Worm (Caenorhabditis elegans) whole organism, young adult: ENCODE results near the gene irld-14.

ENCODE experiments used
- B0261.1 ChIP-seq: sonication (generic microtip); optimal IDR thresholded peaks from 2 replicates; lab custom pipeline; 2016; ENCODE audit warnings: mild to moderate bottlenecking, missing genetic modification characterization, moderate library complexity, missing compliant biosample characterization
- F10E7.11 ChIP-seq: sonication (generic microtip); optimal IDR thresholded peaks from 2 replicates; lab custom pipeline; 2017; ENCODE audit warnings: mild to moderate bottlenecking, missing genetic modification characterization, moderate library complexity, missing compliant biosample characterization
- F22D6.2 ChIP-seq: sonication (generic microtip); optimal IDR thresholded peaks from 2 replicates; lab custom pipeline; 2016; ENCODE audit warnings: mild to moderate bottlenecking, missing genetic modification characterization, missing compliant biosample characterization
- F37B4.10 ChIP-seq: fragments of 200-800 bp; sonication (Bioruptor generic); IDR thresholded peaks from 2 replicates; pipeline ENCODE4 v1.3.6; 2022; ENCODE audit warnings: missing genetic modification characterization, missing compliant biosample characterization
- F52B5.7 ChIP-seq: sonication (generic microtip); optimal IDR thresholded peaks from 2 replicates; lab custom pipeline; 2016; ENCODE audit warnings: mild to moderate bottlenecking, missing genetic modification characterization, missing compliant biosample characterization
- F57C9.4 ChIP-seq: sonication (generic microtip); optimal IDR thresholded peaks from 2 replicates; lab custom pipeline; 2017; ENCODE audit warnings: mild to moderate bottlenecking, missing genetic modification characterization, missing compliant biosample characterization
- T07F8.4 ChIP-seq: sonication (generic microtip); optimal IDR thresholded peaks from 2 replicates; lab custom pipeline; 2016; ENCODE audit warnings: mild to moderate bottlenecking, missing genetic modification characterization, moderate library complexity, missing compliant biosample characterization
- Y95B8A.8 ChIP-seq: fragments of 200-800 bp; sonication (Bioruptor generic); IDR thresholded peaks from 2 replicates; pipeline ENCODE4 v1.3.6; 2022; ENCODE audit warnings: missing genetic modification reagents, missing genetic modification characterization, missing compliant biosample characterization
- ZK185.1 ChIP-seq: sonication (generic microtip); optimal IDR thresholded peaks from 2 replicates; lab custom pipeline; 2016; ENCODE audit warnings: mild to moderate bottlenecking, missing genetic modification characterization, missing compliant biosample characterization; ENCODE audit not compliant: poor library complexity, severe bottlenecking
- ama-1 ChIP-seq, 3 experiments: fragments of 150-350 bp in 1 of 3; sonication (generic microtip) in 2 of 3; optimal IDR thresholded peaks; 2 replicates each; lab custom pipeline; 2014 to 2018; ENCODE audit warnings: missing biosample characterization in 2 of 3, missing genetic modification characterization in 2 of 3, missing genetic modification reagents in 2 of 3
- aptf-2 ChIP-seq: fragments of 200-800 bp; sonication (Bioruptor generic); conservative IDR thresholded peaks from 2 replicates; pipeline ENCODE4 v1.3.6; 2022; ENCODE audit warnings: missing genetic modification reagents, missing genetic modification characterization, missing compliant biosample characterization
- aptf-3 ChIP-seq: fragments of 200-800 bp; sonication (Bioruptor generic); IDR thresholded peaks from 2 replicates; pipeline ENCODE4 v1.3.6; 2022; ENCODE audit warnings: missing genetic modification characterization, missing compliant biosample characterization
- attf-6 ChIP-seq: fragments of 200-800 bp; sonication (Bioruptor generic); IDR thresholded peaks from 2 replicates; pipeline ENCODE4 v1.3.6; 2022; ENCODE audit warnings: missing genetic modification reagents, missing genetic modification characterization, missing compliant biosample characterization
- bed-1 ChIP-seq: fragments of 200-800 bp; sonication (Bioruptor generic); IDR thresholded peaks from 2 replicates; pipeline ENCODE4 v1.3.6; 2022; ENCODE audit warnings: missing genetic modification reagents, missing genetic modification characterization, missing compliant biosample characterization
- bed-2 ChIP-seq: fragments of 200-800 bp; sonication (Bioruptor generic); IDR thresholded peaks from 2 replicates; pipeline ENCODE4 v1.3.6; 2022; ENCODE audit warnings: missing genetic modification reagents, missing genetic modification characterization, missing compliant biosample characterization
- cebp-2 ChIP-seq: fragments of 200-800 bp; sonication (Bioruptor generic); IDR thresholded peaks from 2 replicates; pipeline ENCODE4 v1.3.6; 2022; ENCODE audit warnings: missing genetic modification characterization, missing compliant biosample characterization
- ceh-100 ChIP-seq: fragments of 200-800 bp; sonication (Bioruptor generic); IDR thresholded peaks from 2 replicates; pipeline ENCODE4 v1.3.6; 2022; ENCODE audit warnings: missing genetic modification reagents, missing genetic modification characterization, missing compliant biosample characterization
- ceh-27 ChIP-seq: fragments of 200-800 bp; sonication (Bioruptor generic); optimal IDR thresholded peaks from 2 replicates; lab custom pipeline; 2018; ENCODE audit warnings: mild to moderate bottlenecking, missing genetic modification characterization, moderate library complexity, missing compliant biosample characterization
- ceh-79 ChIP-seq: sonication (generic microtip); optimal IDR thresholded peaks from 2 replicates; lab custom pipeline; 2017; ENCODE audit warnings: mild to moderate bottlenecking, missing genetic modification characterization, missing compliant biosample characterization
- chd-7 ChIP-seq: sonication (generic microtip); optimal IDR thresholded peaks from 2 replicates; lab custom pipeline; 2016; ENCODE audit warnings: mild to moderate bottlenecking, missing genetic modification characterization, moderate library complexity, missing compliant biosample characterization
- die-1 ChIP-seq: sonication (generic microtip); optimal IDR thresholded peaks from 2 replicates; lab custom pipeline; 2016; ENCODE audit warnings: missing genotype, mild to moderate bottlenecking, missing genetic modification characterization, missing compliant biosample characterization
- dox-1 ChIP-seq: fragments of 200-800 bp; sonication (Bioruptor generic); IDR thresholded peaks from 2 replicates; pipeline ENCODE4 v1.3.6; 2022; ENCODE audit warnings: missing genetic modification reagents, missing genetic modification characterization, missing compliant biosample characterization
- egl-18 ChIP-seq: fragments of 200-800 bp; sonication (Bioruptor generic); IDR thresholded peaks from 2 replicates; pipeline ENCODE4 v1.3.6; 2022; ENCODE audit warnings: missing genetic modification reagents, missing genetic modification characterization, missing compliant biosample characterization
- egl-44 ChIP-seq: fragments of 200-800 bp; sonication (Bioruptor generic); IDR thresholded peaks from 2 replicates; pipeline ENCODE4 v1.3.6; 2022; ENCODE audit warnings: missing genetic modification reagents, missing genetic modification characterization, missing compliant biosample characterization
- egrh-3 ChIP-seq: fragments of 200-800 bp; sonication (Bioruptor generic); IDR thresholded peaks from 2 replicates; pipeline ENCODE4 v1.3.6; 2022; ENCODE audit warnings: missing genetic modification reagents, missing genetic modification characterization, missing compliant biosample characterization
- ekl-4 ChIP-seq: fragments of 200-800 bp; sonication (Bioruptor generic); IDR thresholded peaks from 2 replicates; pipeline ENCODE4 v1.3.6; 2022; ENCODE audit warnings: missing genetic modification reagents, missing genetic modification characterization, missing compliant biosample characterization
- ets-4 ChIP-seq: fragments of 200-800 bp; sonication (Bioruptor generic); optimal IDR thresholded peaks from 2 replicates; lab custom pipeline; 2018; ENCODE audit warnings: mild to moderate bottlenecking, missing genetic modification characterization, missing compliant biosample characterization
- him-1 ChIP-seq: sonication (generic microtip); optimal IDR thresholded peaks from 2 replicates; lab custom pipeline; 2016; ENCODE audit warnings: missing genotype, missing genetic modification reagents, missing genetic modification characterization, missing compliant biosample characterization
- hlh-26 ChIP-seq: fragments of 200-800 bp; sonication (Bioruptor generic); conservative IDR thresholded peaks from 2 replicates; pipeline ENCODE4 v1.3.6; 2022; ENCODE audit warnings: missing genetic modification reagents, missing genetic modification characterization, missing compliant biosample characterization
- hmg-1.2 ChIP-seq: fragments of 200-800 bp; sonication (Bioruptor generic); IDR thresholded peaks from 2 replicates; pipeline ENCODE4 v1.3.6; 2022; ENCODE audit warnings: missing genetic modification reagents, missing genetic modification characterization, missing compliant biosample characterization
- hsf-1 ChIP-seq: fragments of 200-800 bp; sonication (Bioruptor generic); IDR thresholded peaks from 2 replicates; pipeline ENCODE4 v1.3.6; 2022; ENCODE audit warnings: missing genetic modification reagents, missing genetic modification characterization, missing compliant biosample characterization
- lin-40 ChIP-seq: sonication (generic microtip); optimal IDR thresholded peaks from 2 replicates; lab custom pipeline; 2016; ENCODE audit warnings: missing genetic modification characterization, mild to moderate bottlenecking, missing compliant biosample characterization, missing genotype, missing genetic modification reagents
- lir-1 ChIP-seq: fragments of 200-800 bp; sonication (Bioruptor generic); conservative IDR thresholded peaks from 2 replicates; pipeline ENCODE4 v1.3.6; 2022; ENCODE audit warnings: missing genetic modification reagents, missing genetic modification characterization, missing compliant biosample characterization
- madf-3 ChIP-seq: fragments of 200-800 bp; sonication (Bioruptor generic); IDR thresholded peaks from 2 replicates; pipeline ENCODE4 v1.3.6; 2022; ENCODE audit warnings: missing genetic modification reagents, missing genetic modification characterization, missing compliant biosample characterization
- madf-8 ChIP-seq: fragments of 200-800 bp; sonication (Bioruptor generic); conservative IDR thresholded peaks from 2 replicates; pipeline ENCODE4 v1.3.6; 2022; ENCODE audit warnings: missing genetic modification reagents, missing genetic modification characterization, missing compliant biosample characterization
- mcd-1 ChIP-seq: fragments of 200-800 bp; sonication (Bioruptor generic); IDR thresholded peaks from 2 replicates; pipeline ENCODE4 v1.3.6; 2022; ENCODE audit warnings: missing genetic modification reagents, missing genetic modification characterization, missing compliant biosample characterization
- mes-4 ChIP-seq: sonication (generic microtip); optimal IDR thresholded peaks from 2 replicates; lab custom pipeline; 2016; ENCODE audit warnings: missing genotype, missing genetic modification characterization, missing compliant biosample characterization
- rec-8 ChIP-seq, 2 experiments: sonication (generic microtip); optimal IDR thresholded peaks; 2 replicates each; lab custom pipeline; 2016; ENCODE audit warnings: mild to moderate bottlenecking in 2 of 2, missing genetic modification characterization in 2 of 2, missing genetic modification reagents in 2 of 2, missing genotype in 2 of 2, missing biosample characterization in 1 of 2, missing compliant biosample characterization in 1 of 2, moderate library complexity in 1 of 2
- sdz-38 ChIP-seq: sonication (generic microtip); optimal IDR thresholded peaks from 2 replicates; lab custom pipeline; 2016; ENCODE audit warnings: missing genotype, missing genetic modification characterization, missing compliant biosample characterization
- sea-2 ChIP-seq: fragments of 200-800 bp; sonication (Bioruptor generic); IDR thresholded peaks from 2 replicates; pipeline ENCODE4 v1.3.6; 2022; ENCODE audit warnings: missing genetic modification characterization, missing compliant biosample characterization
- snpc-3.4 ChIP-seq: sonication (generic microtip); optimal IDR thresholded peaks from 2 replicates; lab custom pipeline; 2017; ENCODE audit warnings: missing genetic modification characterization, mild to moderate bottlenecking, missing compliant biosample characterization, antibody characterized with exemption, moderate library complexity, missing genotype, missing genetic modification reagents
- somi-1 ChIP-seq: fragments of 200-800 bp; sonication (Bioruptor generic); optimal IDR thresholded peaks from 2 replicates; lab custom pipeline; 2018; ENCODE audit warnings: mild to moderate bottlenecking, missing genetic modification characterization, missing compliant biosample characterization
- tbx-9 ChIP-seq: sonication (generic microtip); optimal IDR thresholded peaks from 2 replicates; lab custom pipeline; 2016; ENCODE audit warnings: borderline replicate concordance, missing genetic modification characterization, inconsistent platforms, missing compliant biosample characterization
- zim-3 ChIP-seq: sonication (generic microtip); optimal IDR thresholded peaks from 2 replicates; lab custom pipeline; 2017; ENCODE audit warnings: mild to moderate bottlenecking, missing genetic modification characterization, moderate library complexity, missing compliant biosample characterization
- ztf-3 ChIP-seq: fragments of 200-800 bp; sonication (Bioruptor generic); optimal IDR thresholded peaks from 2 replicates; lab custom pipeline; 2018; ENCODE audit warnings: mild to moderate bottlenecking, missing genetic modification characterization, missing compliant biosample characterization

Gene irld-14

DNA sequence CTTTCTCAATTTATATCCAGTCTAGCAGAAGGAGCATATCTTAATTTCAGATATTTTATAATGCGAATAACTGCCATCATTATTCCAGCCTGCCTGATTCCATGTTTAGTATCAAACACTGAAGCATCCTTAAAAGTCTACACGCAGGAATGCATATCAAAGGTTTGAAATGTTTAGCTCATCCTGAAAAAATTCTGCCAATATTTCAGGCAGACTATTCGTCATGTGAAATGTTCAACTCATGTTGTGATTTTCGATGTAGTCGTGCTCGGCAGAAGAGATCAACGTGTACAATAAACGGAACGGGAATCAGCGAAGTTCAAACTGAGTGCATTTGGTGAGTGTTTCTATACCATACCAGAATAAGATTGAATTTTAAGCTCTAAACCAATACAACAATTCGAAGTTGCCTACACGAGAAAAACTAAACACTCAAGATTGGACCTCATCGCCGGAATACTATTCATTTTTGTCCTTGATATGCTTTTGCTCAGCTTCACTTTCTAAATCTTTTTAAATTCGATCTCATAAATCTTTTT is 3.2 kb downstream of the irld-14 start, which contains the start of gene T01C3.11 (continued):
- TF ChIP-seq rec-8 (tag; optimal IDR thresholded peaks at IDR 0.05; lab: Kevin White, UChicago) = no peak
- TF ChIP-seq hsf-1 (GFP tag; lab: Robert Waterston, UW) = peak; percentile 5; the same call in 1 of the 2 replicates
- peak; percentile 56; the same call in 1 of the 2 replicates for TF ChIP-seq ekl-4
- TF ChIP-seq ztf-3 (GFP tag; lab: Kevin White, UChicago) = no peak
- peak; percentile 16 for TF ChIP-seq mes-4 (tag; lab: Kevin White, UChicago)

DNA sequence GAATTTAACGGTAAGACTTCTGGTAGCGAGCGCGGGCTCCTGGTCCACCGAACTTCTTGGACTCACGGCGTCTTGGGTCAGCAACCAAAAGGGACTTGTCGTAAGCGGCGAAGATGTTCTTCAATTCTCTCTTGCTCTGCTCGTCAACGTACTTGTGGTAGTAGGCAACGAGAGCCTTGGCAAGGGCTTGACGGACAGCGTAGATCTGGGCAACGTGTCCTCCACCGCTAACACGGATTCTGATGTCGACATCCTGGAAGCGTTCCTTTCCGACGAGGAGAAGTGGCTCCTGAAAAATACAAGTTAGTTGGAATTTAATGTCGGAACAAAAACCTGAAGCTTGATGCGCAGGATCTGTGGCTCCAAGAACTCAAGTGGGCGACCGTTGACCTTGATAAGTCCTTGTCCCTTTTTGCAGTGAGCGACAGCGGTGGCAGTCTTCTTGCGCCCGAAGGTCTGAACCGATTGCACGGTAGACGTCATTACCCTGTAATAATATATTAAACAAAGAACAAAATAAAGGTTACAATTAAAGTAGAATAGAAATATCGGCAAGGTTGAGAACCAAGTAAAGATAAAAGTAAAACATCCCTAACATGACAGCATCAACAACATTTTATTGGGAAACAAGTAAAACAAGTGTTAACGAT is 3.8 kb downstream of the irld-14 start, which contains the start of gene rps-16:
Gene rps-16 (minus strand): TSS at position 487 of the 650 bp plus-strand sequence.
- TF ChIP-seq hsf-1 (GFP tag; lab: Robert Waterston, UW) (peak; percentile 81), aptf-2 (no peak), ceh-27 (no peak), him-1 (tag; lab: Kevin White, UChicago) (no peak), attf-6 (peak; percentile 77), ZK185.1 (tag; lab: Kevin White, UChicago) (no peak), snpc-3.4 (peak; percentile 44), chd-7 (tag; lab: Kevin White, UChicago) (peak; percentile 65), Y95B8A.8 (GFP tag; lab: Robert Waterston, UW) (0 out of 2 replicates have a peak, but pooled peaks have one; percentile 8), cebp-2 (peak; percentile 87; the same call in 1 of the 2 replicates), aptf-3 (GFP tag; lab: Robert Waterston, UW) (no peak), ama-1 (optimal IDR thresholded peaks at IDR 0.05; lab: Kevin White, UChicago) (no peak), ama-1 (GFP tag; optimal IDR thresholded peaks at IDR 0.05; lab: Kevin White, UChicago) (peak; percentile 29 to 80), F52B5.7 (tag; lab: Kevin White, UChicago) (no peak), somi-1 (GFP tag; lab: Kevin White, UChicago) (no peak), F22D6.2 (tag; lab: Kevin White, UChicago) (no peak), die-1 (tag; lab: Kevin White, UChicago) (peak; percentile 15), lir-1 (GFP tag; lab: Robert Waterston, UW) (no peak), zim-3 (no peak), F37B4.10 (GFP tag; lab: Robert Waterston, UW) (no peak), F10E7.11 (peak; percentile 21), mcd-1 (GFP tag; lab: Robert Waterston, UW) (peak; percentile 67), F57C9.4 (no peak), hlh-26 (no peak), madf-8 (GFP tag; lab: Robert Waterston, UW) (no peak), dox-1 (peak; percentile 63), madf-3 (GFP tag; lab: Robert Waterston, UW) (peak; percentile 81), ekl-4 (peak; percentile 89), ceh-79 (peak; percentile 28), egl-18 (GFP tag; lab: Robert Waterston, UW) (no peak), tbx-9 (no peak), sdz-38 (tag; lab: Kevin White, UChicago) (no peak), T07F8.4 (tag; lab: Kevin White, UChicago) (no peak), ets-4 (GFP tag; lab: Kevin White, UChicago) (no peak), sea-2 (GFP tag; lab: Robert Waterston, UW) (no peak), egrh-3 (GFP tag; lab: Robert Waterston, UW) (no peak), bed-1 (GFP tag; lab: Robert Waterston, UW) (no peak), lin-40 (tag; lab: Kevin White, UChicago) (no peak), egl-44 (GFP tag; lab: Robert Waterston, UW) (no peak), B0261.1 (no peak), bed-2 (GFP tag; lab: Robert Waterston, UW) (0 out of 2 replicates have a peak, but pooled peaks have one; percentile 31), hmg-1.2 (GFP tag; lab: Robert Waterston, UW) (peak; percentile 27; the same call in 1 of the 2 replicates), ceh-100 (GFP tag; lab: Robert Waterston, UW) (peak; percentile 81)
